Worm (Caenorhabditis elegans): ENCODE measurements around the gene K09E9.3.

The K09E9.3 gene

DNA sequence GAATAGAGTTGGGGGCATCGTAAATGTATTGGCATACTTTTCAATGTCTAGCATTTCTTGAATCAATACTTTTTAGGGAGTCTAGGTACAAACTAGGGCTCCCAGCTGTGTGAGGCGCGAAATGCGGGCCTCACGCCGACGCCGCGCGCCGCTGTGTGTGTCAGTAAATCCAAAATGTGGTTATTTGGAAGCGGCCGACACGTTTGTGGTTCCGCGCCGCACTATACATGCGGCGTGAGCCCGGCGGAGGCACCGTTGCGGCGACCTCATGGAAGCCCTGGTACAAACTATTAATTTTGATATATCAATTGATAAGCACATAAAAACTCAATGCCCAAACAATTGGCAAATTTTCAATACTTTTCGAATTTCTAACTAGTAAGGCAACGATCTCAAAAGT, 27.4 kb downstream of the K09E9.3 start:
- TF ChIP-seq pqm-1 (tag; optimal IDR thresholded peaks at IDR 0.05) (no peak), snpc-4 (tag; optimal IDR thresholded peaks at IDR 0.05) (peak; percentile 4), nhr-76 (tag; optimal IDR thresholded peaks at IDR 0.05) (no peak)

DNA sequence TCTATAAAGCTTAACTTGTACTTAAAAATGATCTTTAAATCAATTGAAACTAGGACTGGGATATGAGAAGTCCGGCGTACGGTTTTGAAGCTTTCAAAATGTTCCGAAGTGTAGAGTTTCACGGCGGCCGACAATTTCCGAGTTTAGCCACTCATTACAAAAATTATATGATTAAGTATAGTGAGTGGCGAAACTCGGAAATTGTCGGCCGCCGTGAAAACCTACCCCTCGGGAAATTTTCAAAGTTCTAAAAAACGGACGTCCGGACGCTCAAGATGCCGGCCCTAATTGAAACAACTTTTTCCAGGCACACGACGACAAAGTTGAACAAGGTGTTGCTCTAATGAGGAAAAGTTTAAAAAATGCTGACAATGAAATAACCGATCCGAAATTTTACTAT, 28.5 kb downstream of the K09E9.3 start:
- no peak for TF ChIP-seq lin-15B (tag; optimal IDR thresholded peaks at IDR 0.05)
- no peak for TF ChIP-seq nhr-12 (tag; optimal IDR thresholded peaks at IDR 0.05)
- no peak for TF ChIP-seq R02D3.7 (tag; optimal IDR thresholded peaks at IDR 0.05)
- TF ChIP-seq elt-3 (tag; optimal IDR thresholded peaks at IDR 0.05) = no peak
- TF ChIP-seq snpc-4 (tag; optimal IDR thresholded peaks at IDR 0.05) = no peak
- no peak for TF ChIP-seq daf-12 (tag; optimal IDR thresholded peaks at IDR 0.05)
- no peak for TF ChIP-seq ceh-82 (tag; optimal IDR thresholded peaks at IDR 0.05)
- no peak for TF ChIP-seq aly-2 (tag; optimal IDR thresholded peaks at IDR 0.05)
- TF ChIP-seq nhr-28 (tag; optimal IDR thresholded peaks at IDR 0.05) = no peak
- no peak for TF ChIP-seq nhr-11 (tag; optimal IDR thresholded peaks at IDR 0.05)
- TF ChIP-seq egl-27 (tag; optimal IDR thresholded peaks at IDR 0.05) = no peak
- no peak for TF ChIP-seq pqm-1 (tag; optimal IDR thresholded peaks at IDR 0.05)
- TF ChIP-seq nhr-25 (tag; optimal IDR thresholded peaks at IDR 0.05) = no peak

DNA sequence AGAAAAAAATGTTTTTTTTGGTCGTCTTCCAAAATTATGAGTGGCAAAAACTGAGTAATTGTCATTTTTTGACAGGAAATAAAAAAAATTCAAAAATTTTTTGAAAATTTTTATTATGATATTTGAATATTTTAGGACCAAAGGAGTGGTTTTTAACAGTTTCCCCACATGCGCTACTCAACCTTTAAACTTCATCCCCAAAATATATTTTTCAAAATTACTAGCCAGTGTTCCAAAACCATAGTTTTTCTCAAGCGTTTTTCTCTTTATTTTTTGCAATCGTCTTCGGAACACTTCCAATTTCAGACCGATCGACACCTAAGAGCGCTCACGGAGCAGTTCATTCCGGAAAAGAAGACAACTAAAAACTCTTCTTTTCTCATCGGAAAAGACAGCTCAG, 36.7 kb downstream of the K09E9.3 start, which contains the start of gene K09A9.6:
Gene K09A9.6, plus strand, starts transcription at position 301 of the 400 bp plus-strand sequence.
- TF ChIP-seq fkh-2 (tag; optimal IDR thresholded peaks at IDR 0.05) (no peak), fos-1 (tag; optimal IDR thresholded peaks at IDR 0.05) (no peak), nhr-77 (tag; optimal IDR thresholded peaks at IDR 0.05) (no peak), ceh-82 (tag; optimal IDR thresholded peaks at IDR 0.05) (no peak), nhr-11 (tag; optimal IDR thresholded peaks at IDR 0.05) (no peak), aly-2 (tag; optimal IDR thresholded peaks at IDR 0.05) (no peak), nhr-25 (tag; optimal IDR thresholded peaks at IDR 0.05) (no peak), ztf-11 (tag; optimal IDR thresholded peaks at IDR 0.05) (no peak), egl-27 (tag; optimal IDR thresholded peaks at IDR 0.05) (no peak), elt-3 (tag; optimal IDR thresholded peaks at IDR 0.05) (no peak), tbx-2 (tag; optimal IDR thresholded peaks at IDR 0.05) (no peak), ceh-9 (tag; optimal IDR thresholded peaks at IDR 0.05) (no peak), nhr-67 (tag; optimal IDR thresholded peaks at IDR 0.05) (no peak), pqm-1 (tag; optimal IDR thresholded peaks at IDR 0.05) (no peak), ceh-28 (tag; optimal IDR thresholded peaks at IDR 0.05) (no peak), ztf-4 (tag; optimal IDR thresholded peaks at IDR 0.05) (no peak), snpc-4 (tag; optimal IDR thresholded peaks at IDR 0.05) (no peak), sea-2 (GFP tag; optimal IDR thresholded peaks at IDR 0.05) (no peak), nhr-76 (tag; optimal IDR thresholded peaks at IDR 0.05) (no peak)

DNA sequence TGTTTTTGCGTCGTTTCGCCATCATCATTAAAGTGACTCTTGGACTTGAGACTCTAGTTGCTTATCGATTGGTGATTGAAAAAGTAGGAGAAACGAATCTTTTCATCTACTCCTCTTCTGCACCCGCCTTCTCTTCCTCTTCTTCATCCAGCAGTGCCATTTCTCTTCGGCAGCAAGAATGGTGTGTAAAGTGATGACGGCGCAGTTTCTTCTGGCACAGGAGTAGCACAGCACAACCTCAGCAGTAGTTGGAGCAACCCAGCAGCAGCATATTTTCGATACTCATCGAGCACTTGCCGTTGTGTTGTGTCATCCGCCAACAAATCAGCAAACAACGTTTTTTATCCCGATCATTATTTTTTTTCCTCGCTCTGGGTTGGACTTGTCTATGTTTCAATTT, 38.1 kb downstream of the K09E9.3 start:
- TF ChIP-seq fkh-10 (GFP tag; optimal IDR thresholded peaks at IDR 0.05) = no peak
- TF ChIP-seq egl-5 (tag; optimal IDR thresholded peaks at IDR 0.05) = peak; percentile 9
- TF ChIP-seq nfya-1 (tag; optimal IDR thresholded peaks at IDR 0.05; ENCODE audit: insufficient read depth) = peak; percentile 23

DNA sequence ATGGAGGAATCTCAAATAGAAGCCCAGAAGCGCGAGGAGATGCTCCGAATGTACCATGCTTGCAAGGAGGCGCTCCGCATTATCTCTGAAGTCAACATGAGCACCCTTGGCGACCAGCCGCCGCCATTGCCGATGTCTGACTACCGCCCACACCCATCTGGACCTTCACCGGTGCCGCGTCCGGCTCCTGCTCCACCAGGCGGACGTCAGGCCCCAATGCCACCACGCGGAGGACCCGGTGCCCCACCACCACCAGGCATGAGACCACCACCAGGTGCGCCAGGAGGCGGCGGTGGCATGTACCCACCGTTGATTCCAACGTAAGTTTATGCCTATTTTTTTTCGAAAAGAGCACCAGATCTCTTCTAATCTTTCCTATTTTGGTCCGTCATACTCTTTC, 41.6 kb downstream of the K09E9.3 start:
- TF ChIP-seq fos-1 (tag; optimal IDR thresholded peaks at IDR 0.05) = no peak
- no peak for TF ChIP-seq fkh-10 (GFP tag; optimal IDR thresholded peaks at IDR 0.05)
- TF ChIP-seq skn-1 (tag; optimal IDR thresholded peaks at IDR 0.05) = no peak
- no peak for TF ChIP-seq unc-62 (GFP tag; optimal IDR thresholded peaks at IDR 0.05)
- no peak for TF ChIP-seq ztf-4 (tag; optimal IDR thresholded peaks at IDR 0.05)
- TF ChIP-seq nhr-43 (tag; optimal IDR thresholded peaks at IDR 0.05; ENCODE audit: poor library complexity, severe bottlenecking) = no peak
- no peak for TF ChIP-seq lin-39 (tag; optimal IDR thresholded peaks at IDR 0.05)
- TF ChIP-seq mml-1 (tag; optimal IDR thresholded peaks at IDR 0.05) = no peak
- no peak for TF ChIP-seq ceh-82 (tag; optimal IDR thresholded peaks at IDR 0.05)
- TF ChIP-seq ama-1 (optimal IDR thresholded peaks at IDR 0.05) = no peak
- TF ChIP-seq ceh-28 (tag; optimal IDR thresholded peaks at IDR 0.05) = no peak
- no peak for TF ChIP-seq elt-3 (tag; optimal IDR thresholded peaks at IDR 0.05)
- no peak for TF ChIP-seq lin-15B (tag; optimal IDR thresholded peaks at IDR 0.05)
- no peak for TF ChIP-seq nhr-76 (tag; optimal IDR thresholded peaks at IDR 0.05)
- no peak for TF ChIP-seq R02D3.7 (tag; optimal IDR thresholded peaks at IDR 0.05)
- no peak for TF ChIP-seq elt-1 (tag; optimal IDR thresholded peaks at IDR 0.05)
- no peak for TF ChIP-seq jun-1 (tag; optimal IDR thresholded peaks at IDR 0.05)
- no peak for TF ChIP-seq nfya-1 (tag; optimal IDR thresholded peaks at IDR 0.05; ENCODE audit: insufficient read depth)
- TF ChIP-seq eor-1 (tag; optimal IDR thresholded peaks at IDR 0.05) = no peak
- TF ChIP-seq nhr-237 (tag; optimal IDR thresholded peaks at IDR 0.05) = no peak

Data from whole organism, L3 larva.